Worm (Caenorhabditis elegans): ENCODE results near the gene ZK632.4.
A peak's percentile ranks its signal among the peaks of the same experiment; 100 is the strongest.

The ZK632.4 gene

DNA sequence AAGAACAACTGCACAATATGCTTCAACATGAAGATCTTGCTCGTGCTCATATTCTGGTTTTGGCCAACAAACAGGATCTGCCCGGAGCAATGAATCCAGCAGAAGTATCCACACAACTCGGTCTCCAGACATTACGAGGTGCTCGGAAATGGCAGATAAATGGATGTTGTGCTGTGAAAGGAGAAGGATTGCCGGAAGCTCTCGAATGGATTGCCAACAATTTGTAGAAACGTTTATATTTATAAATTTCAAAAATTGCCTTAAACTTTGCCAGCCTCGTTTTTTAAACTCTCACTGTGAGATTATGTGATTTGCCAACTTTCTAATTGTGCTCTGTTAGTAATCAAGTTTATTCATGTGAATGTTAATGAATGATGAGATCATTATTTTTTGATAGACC is 16.5 kb upstream of the ZK632.4 start:
- TF ChIP-seq nhr-85 (tag) (peak; percentile 51), unc-98 (GFP tag; IDR thresholded peaks at IDR 0.05) (no peak), hpl-2 (GFP tag; optimal IDR thresholded peaks at IDR 0.05) (no peak)

DNA sequence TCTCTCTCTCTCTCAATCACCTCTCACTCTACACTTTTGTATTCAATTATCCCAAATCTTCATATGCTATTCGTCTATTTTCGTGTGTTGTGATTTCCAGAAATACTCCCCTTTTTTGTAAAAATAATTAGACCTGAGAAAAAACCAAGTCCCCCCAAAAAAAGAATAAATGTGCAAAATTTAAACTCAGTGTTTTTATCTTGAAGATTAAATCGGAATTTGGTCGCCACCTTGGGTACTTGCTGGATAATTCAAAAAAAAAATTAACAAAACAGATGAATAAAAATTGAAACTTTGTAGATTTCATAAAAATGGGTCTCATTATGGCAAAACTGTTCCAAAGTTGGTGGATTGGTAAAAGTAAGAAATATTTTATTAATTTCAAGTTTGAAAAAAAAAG is 15.7 kb upstream of the ZK632.4 start, which contains the start of gene arl-5:
TSS of gene arl-5 (plus strand) at position 301 of the 400 bp plus-strand sequence.
- no peak for TF ChIP-seq pag-3 (tag; optimal IDR thresholded peaks at IDR 0.05; ENCODE audit: borderline replicate concordance, insufficient read depth)
- TF ChIP-seq ceh-8 (GFP tag; optimal IDR thresholded peaks at IDR 0.05), result no peak
- no peak for TF ChIP-seq nhr-85 (tag)
- no peak for TF ChIP-seq skn-1 (tag; optimal IDR thresholded peaks at IDR 0.05)
- TF ChIP-seq unc-30 (tag; optimal IDR thresholded peaks at IDR 0.05), result no peak
- no peak for TF ChIP-seq Y116A8C.19 (tag; optimal IDR thresholded peaks at IDR 0.05; ENCODE audit: borderline replicate concordance)
- no peak for TF ChIP-seq ets-5 (GFP tag; IDR thresholded peaks at IDR 0.05)
- TF ChIP-seq ceh-63 (GFP tag; optimal IDR thresholded peaks at IDR 0.05), result no peak
- TF ChIP-seq sup-37 (GFP tag; optimal IDR thresholded peaks at IDR 0.05), result no peak
- no peak for TF ChIP-seq ceh-90 (tag; optimal IDR thresholded peaks at IDR 0.05)
- no peak for TF ChIP-seq pax-3 (tag; optimal IDR thresholded peaks at IDR 0.05)
- no peak for TF ChIP-seq fkh-10 (GFP tag; optimal IDR thresholded peaks at IDR 0.05)
- TF ChIP-seq nhr-28 (tag; optimal IDR thresholded peaks at IDR 0.05), result no peak
- no peak for TF ChIP-seq elt-2 (tag; optimal IDR thresholded peaks at IDR 0.05)
- no peak for TF ChIP-seq hlh-17 (GFP tag; optimal IDR thresholded peaks at IDR 0.05; ENCODE audit: borderline replicate concordance)
- TF ChIP-seq nhr-77 (tag; optimal IDR thresholded peaks at IDR 0.05), result no peak
- TF ChIP-seq mab-9 (GFP tag; IDR thresholded peaks at IDR 0.05), result no peak

- TF ChIP-seq efl-1 (optimal IDR thresholded peaks at IDR 0.05) (peak; percentile 60 to 69), efl-1 (GFP tag; optimal IDR thresholded peaks at IDR 0.05 in 1 of 2) (peak; percentile 71 to 96), mab-9 (GFP tag; IDR thresholded peaks at IDR 0.05) (peak; percentile 73), isw-1 (GFP tag; IDR thresholded peaks at IDR 0.05) (no peak), tbx-2 (tag; optimal IDR thresholded peaks at IDR 0.05) (peak; percentile 86), F16B12.6 (tag; optimal IDR thresholded peaks at IDR 0.05) (peak; percentile 98), nhr-71 (tag; optimal IDR thresholded peaks at IDR 0.05) (peak; percentile 81), dpl-1 (GFP tag; optimal IDR thresholded peaks at IDR 0.05) (peak; percentile 54 to 78 (median 65)), skn-1 (tag; optimal IDR thresholded peaks at IDR 0.05) (peak; percentile 30), fkh-8 (tag; optimal IDR thresholded peaks at IDR 0.05) (peak; percentile 65), nhr-12 (tag; optimal IDR thresholded peaks at IDR 0.05) (no peak), rnt-1 (tag; optimal IDR thresholded peaks at IDR 0.05) (peak; percentile 82), dsc-1 (tag; optimal IDR thresholded peaks at IDR 0.05) (peak; percentile 28), snu-23 (GFP tag; optimal IDR thresholded peaks at IDR 0.05) (peak; percentile 83), xbp-1 (tag; optimal IDR thresholded peaks at IDR 0.05) (peak; percentile 69), nhr-85 (tag) (peak; percentile 68), unc-130 (tag; optimal IDR thresholded peaks at IDR 0.05) (peak; percentile 94), C16A3.4 (tag; optimal IDR thresholded peaks at IDR 0.05) (peak; percentile 79), lsy-2 (tag; optimal IDR thresholded peaks at IDR 0.05) (peak; percentile 73 to 80), nhr-20 (tag; optimal IDR thresholded peaks at IDR 0.05) (peak; percentile 80), ztf-4 (tag; optimal IDR thresholded peaks at IDR 0.05) (peak; percentile 51), nhr-90 (tag; optimal IDR thresholded peaks at IDR 0.05; ENCODE audit: poor library complexity) (peak; percentile 61), ceh-88 (GFP tag; IDR thresholded peaks at IDR 0.05) (no peak), mep-1 (tag; optimal IDR thresholded peaks at IDR 0.05) (peak; percentile 93), nhr-11 (tag; optimal IDR thresholded peaks at IDR 0.05) (no peak), nhr-19 (GFP tag; conservative IDR thresholded peaks at IDR 0.05) (peak; percentile 55), nhr-84 (tag; optimal IDR thresholded peaks at IDR 0.05) (no peak), lin-35 (GFP tag; optimal IDR thresholded peaks at IDR 0.05) (peak; percentile 71 to 85), jun-1 (tag; optimal IDR thresholded peaks at IDR 0.05) (no peak), nhr-47 (tag; optimal IDR thresholded peaks at IDR 0.05) (peak; percentile 69), lin-14 (GFP tag; optimal IDR thresholded peaks at IDR 0.05) (peak; percentile 91), lin-13 (GFP tag; optimal IDR thresholded peaks at IDR 0.05) (peak; percentile 39), unc-98 (GFP tag; IDR thresholded peaks at IDR 0.05) (no peak), mdl-1 (tag; optimal IDR thresholded peaks at IDR 0.05) (peak in 1 of 2 experiments; percentile 95), swsn-7 (tag; optimal IDR thresholded peaks at IDR 0.05) (peak; percentile 70), elt-2 (tag; optimal IDR thresholded peaks at IDR 0.05) (peak; percentile 10)
These were observed 11.5 kb upstream of the ZK632.4 start, which contains the start of gene panl-3 for ce11 chrIII:9818763-9819162. panl-3 (plus strand) TSS chrIII:9819056.

All from whole organism, L1 larva.